Worm (Caenorhabditis elegans) whole organism, L4/young adult: ENCODE measurements around the gene F16G10.5.

ENCODE experiments used
- W03F9.2 ChIP-seq: fragments of 150-350 bp; optimal IDR thresholded peaks from 2 replicates; lab custom pipeline; 2014; ENCODE audit warnings: missing biosample characterization, missing genetic modification characterization
- him-1 ChIP-seq: sonication (generic microtip); optimal IDR thresholded peaks from 2 replicates; lab custom pipeline; 2016; ENCODE audit warnings: missing genotype, missing genetic modification reagents, missing genetic modification characterization, missing compliant biosample characterization

- no peak for TF ChIP-seq him-1
- TF ChIP-seq W03F9.2 (tag; lab: Kevin White, UChicago) = no peak
Observed at ce11 chrII:2395864-2396263, 28.7 kb downstream of the F16G10.5 start, which contains the start of gene F16G10.13.
